Fruit fly (Drosophila melanogaster) whole organism, wandering third instar larva: ENCODE data around the gene CG11247.

Experiments used
- Abd-B ChIP-seq: fragments of >200 bp; optimal IDR thresholded peaks from 2 replicates; lab custom pipeline; 2017; ENCODE audit warnings: missing biosample characterization, missing genetic modification characterization
- CG32264 ChIP-seq: fragments of 200-800 bp; sonication (Bioruptor generic); optimal IDR thresholded peaks from 2 replicates; lab custom pipeline; 2016; ENCODE audit warnings: missing biosample characterization, missing genetic modification characterization
- CG9705 ChIP-seq: fragments of 200-800 bp; sonication (Bioruptor generic); optimal IDR thresholded peaks from 2 replicates; lab custom pipeline; 2018; ENCODE audit warnings: missing biosample characterization, mild to moderate bottlenecking, missing genetic modification characterization
- CrebA ChIP-seq: fragments of 200-800 bp; sonication (Bioruptor generic); optimal IDR thresholded peaks from 2 replicates; lab custom pipeline; 2016; ENCODE audit warnings: missing biosample characterization, mild to moderate bottlenecking, missing genetic modification characterization, borderline replicate concordance
- Dfd ChIP-seq: fragments of >200 bp; optimal IDR thresholded peaks from 2 replicates; lab custom pipeline; 2017; ENCODE audit warnings: missing biosample characterization, missing genetic modification characterization
- Dif ChIP-seq: fragments of 200-275, 200-300 bp; sonication (Bioruptor generic); optimal IDR thresholded peaks from 2 replicates; lab custom pipeline; 2018; ENCODE audit warnings: missing biosample characterization, missing genetic modification characterization; ENCODE audit not compliant: partially characterized antibody
- GATAd ChIP-seq: sonication (Bioruptor generic); optimal IDR thresholded peaks from 2 replicates; lab custom pipeline; 2016; ENCODE audit warnings: missing biosample characterization, missing genetic modification characterization
- HLH106 ChIP-seq: fragments of 200-800 bp; optimal IDR thresholded peaks from 3 replicates; lab custom pipeline; 2019; ENCODE audit warnings: missing biosample characterization, mild to moderate bottlenecking, missing genetic modification characterization, moderate library complexity
- Hnf4 ChIP-seq: fragments of 200-800 bp; sonication (Bioruptor generic); optimal IDR thresholded peaks from 2 replicates; lab custom pipeline; 2016; ENCODE audit warnings: missing biosample characterization, mild to moderate bottlenecking, missing genetic modification characterization
- Hr78 ChIP-seq: fragments of >200 bp; optimal IDR thresholded peaks from 2 replicates; lab custom pipeline; 2017; ENCODE audit warnings: missing biosample characterization, missing genetic modification characterization
- Hr83 ChIP-seq: fragments of 200-300 bp; sonication (Bioruptor generic); optimal IDR thresholded peaks from 2 replicates; lab custom pipeline; 2016; ENCODE audit warnings: missing biosample characterization, mild to moderate bottlenecking, missing genetic modification characterization, moderate library complexity; ENCODE audit not compliant: poor library complexity, severe bottlenecking
- Jra ChIP-seq: sonication (Bioruptor generic); optimal IDR thresholded peaks from 2 replicates; lab custom pipeline; 2016; ENCODE audit warnings: missing biosample characterization, missing genetic modification characterization
- Mio ChIP-seq: sonication (Bioruptor generic); optimal IDR thresholded peaks from 2 replicates; lab custom pipeline; 2016; ENCODE audit warnings: missing biosample characterization, missing genetic modification characterization
- Myc ChIP-seq: fragments of >200 bp; optimal IDR thresholded peaks from 2 replicates; lab custom pipeline; 2017
- N ChIP-seq: fragments of >200 bp; optimal IDR thresholded peaks from 2 replicates; lab custom pipeline; 2018; ENCODE audit warnings: missing biosample characterization, missing external identifiers, missing genetic modification characterization
- OdsH ChIP-seq: fragments of 200-800 bp; sonication (Bioruptor generic); optimal IDR thresholded peaks from 2 replicates; lab custom pipeline; 2016; ENCODE audit warnings: missing biosample characterization, mild to moderate bottlenecking, missing genetic modification characterization
- Rel ChIP-seq, 2 experiments: fragments of 200-800 bp; sonication (Bioruptor generic) in 1 of 2; optimal IDR thresholded peaks; 2 replicates in 1 of 2; 3 replicates in 1 of 2; lab custom pipeline; 2016 to 2019; ENCODE audit warnings: mild to moderate bottlenecking in 2 of 2, missing biosample characterization in 2 of 2, missing genetic modification characterization in 2 of 2, moderate library complexity in 1 of 2
- Sp1 ChIP-seq: fragments of 200-800 bp; sonication (Bioruptor generic); optimal IDR thresholded peaks from 3 replicates; lab custom pipeline; 2019; ENCODE audit warnings: missing biosample characterization, mild to moderate bottlenecking, missing genetic modification characterization, moderate library complexity
- br ChIP-seq: fragments of 200-800 bp; sonication (Bioruptor generic); optimal IDR thresholded peaks from 2 replicates; lab custom pipeline; 2016; ENCODE audit warnings: missing biosample characterization, missing genetic modification characterization
- brk ChIP-seq: fragments of 200-800 bp; sonication (Bioruptor generic); optimal IDR thresholded peaks from 2 replicates; lab custom pipeline; 2016; ENCODE audit warnings: missing biosample characterization, mild to moderate bottlenecking, missing genetic modification characterization
- dl ChIP-seq, 2 experiments: fragments of 175-275, 200-275 bp in 1 of 2; fragments of 200-275 bp in 1 of 2; sonication (Bioruptor generic); optimal IDR thresholded peaks; lab custom pipeline; 2018; ENCODE audit warnings: mild to moderate bottlenecking in 2 of 2, missing biosample characterization in 2 of 2, missing genetic modification characterization in 2 of 2, moderate library complexity in 2 of 2; ENCODE audit not compliant: partially characterized antibody in 2 of 2, insufficient read depth in 1 of 2
- dmrt93B ChIP-seq: fragments of 200-800 bp; sonication (Bioruptor generic); optimal IDR thresholded peaks from 2 replicates; lab custom pipeline; 2018; ENCODE audit warnings: missing biosample characterization, mild to moderate bottlenecking, missing genetic modification characterization
- dsf ChIP-seq: sonication (Bioruptor generic); optimal IDR thresholded peaks from 2 replicates; lab custom pipeline; 2016; ENCODE audit warnings: missing biosample characterization, missing genetic modification characterization, borderline replicate concordance
- ey ChIP-seq: fragments of 200-800 bp; sonication (Bioruptor generic); optimal IDR thresholded peaks from 2 replicates; lab custom pipeline; 2016; ENCODE audit warnings: missing biosample characterization, missing genetic modification characterization
- foxo ChIP-seq, 2 experiments: fragments of 200-800 bp; sonication (Bioruptor generic); optimal IDR thresholded peaks; 2 replicates in 1 of 2; 3 replicates in 1 of 2; lab custom pipeline; 2016 to 2017; ENCODE audit warnings: missing biosample characterization in 2 of 2, missing genetic modification characterization in 2 of 2
- fru ChIP-seq: fragments of 200-800 bp; sonication (Bioruptor generic); optimal IDR thresholded peaks from 3 replicates; lab custom pipeline; 2016; ENCODE audit warnings: missing biosample characterization, mild to moderate bottlenecking, missing genetic modification characterization
- h ChIP-seq: fragments of 200-800 bp; sonication (Bioruptor generic); optimal IDR thresholded peaks from 3 replicates; lab custom pipeline; 2016; ENCODE audit warnings: missing biosample characterization, mild to moderate bottlenecking, missing genetic modification characterization
- jim ChIP-seq: fragments of 175-275, 200-325 bp; sonication (Bioruptor generic); optimal IDR thresholded peaks from 2 replicates; lab custom pipeline; 2016; ENCODE audit warnings: missing biosample characterization, mild to moderate bottlenecking, missing genetic modification characterization
- lola ChIP-seq: fragments of >200 bp; optimal IDR thresholded peaks from 2 replicates; lab custom pipeline; 2017; ENCODE audit warnings: missing biosample characterization, missing genetic modification characterization
- pan ChIP-seq: fragments of >200 bp; optimal IDR thresholded peaks from 2 replicates; lab custom pipeline; 2017
- psq ChIP-seq: fragments of 200-800 bp; sonication (Bioruptor generic); optimal IDR thresholded peaks from 3 replicates; lab custom pipeline; 2017; ENCODE audit warnings: missing biosample characterization, mild to moderate bottlenecking, missing genetic modification characterization, moderate library complexity
- rgr ChIP-seq: fragments of 200-800 bp; sonication (Bioruptor generic); optimal IDR thresholded peaks from 3 replicates; lab custom pipeline; 2016; ENCODE audit warnings: missing biosample characterization, mild to moderate bottlenecking, missing genetic modification characterization
- sage ChIP-seq: fragments of 200-800 bp; sonication (Bioruptor generic); optimal IDR thresholded peaks from 2 replicates; lab custom pipeline; 2016; ENCODE audit warnings: missing biosample characterization, mild to moderate bottlenecking, missing genetic modification characterization
- sv ChIP-seq: fragments of 200-800 bp; sonication (Bioruptor generic); optimal IDR thresholded peaks from 3 replicates; lab custom pipeline; 2016; ENCODE audit warnings: missing biosample characterization, missing genetic modification characterization
- tai ChIP-seq: sonication (Bioruptor generic); optimal IDR thresholded peaks from 2 replicates; lab custom pipeline; 2016; ENCODE audit warnings: missing biosample characterization, missing genetic modification characterization
- usp ChIP-seq: fragments of >200 bp; optimal IDR thresholded peaks from 2 replicates; lab custom pipeline; 2017; ENCODE audit warnings: missing biosample characterization, missing genetic modification characterization
- woc ChIP-seq: sonication (Bioruptor generic); optimal IDR thresholded peaks from 2 replicates; lab custom pipeline; 2016; ENCODE audit warnings: missing biosample characterization, mild to moderate bottlenecking, missing genetic modification characterization

The CG11247 gene

dm6 chr3L:21728616-21729047, at the start of gene CG11247, which contains the start of gene Polr2H:
CG11247 (minus strand) TSS chr3L:21728806.
Polr2H (plus strand) TSS chr3L:21728932.
- TF ChIP-seq foxo (GFP tag; optimal IDR thresholded peaks at IDR 0.05; lab: Kevin White, UChicago) (peak in 1 of 2 experiments; percentile 92), N (no peak), sv (GFP tag; lab: Kevin White, UChicago) (peak; percentile 87), dsf (GFP tag; lab: Kevin White, UChicago) (peak; percentile 60), jim (GFP tag; lab: Kevin White, UChicago) (peak; percentile 27), brk (GFP tag; lab: Kevin White, UChicago) (peak; percentile 77), CrebA (GFP tag; lab: Kevin White, UChicago) (no peak), ey (GFP tag; lab: Kevin White, UChicago) (peak; percentile 91), Jra (GFP tag; lab: Kevin White, UChicago) (peak; percentile 90), usp (GFP tag; lab: Kevin White, UChicago) (no peak), fru (GFP tag; lab: Kevin White, UChicago) (peak; percentile 86), dmrt93B (GFP tag; lab: Kevin White, UChicago) (peak; percentile 85), Hr83 (GFP tag; lab: Kevin White, UChicago) (peak; percentile 88), h (GFP tag; lab: Kevin White, UChicago) (peak; percentile 90), Sp1 (GFP tag; lab: Kevin White, UChicago) (peak; percentile 74), sage (peak; percentile 38), Hr78 (GFP tag; lab: Kevin White, UChicago) (no peak), CG32264 (GFP tag; lab: Kevin White, UChicago) (peak; percentile 64), Rel (GFP tag; optimal IDR thresholded peaks at IDR 0.05; lab: Kevin White, UChicago) (no peak), Rel (tag; optimal IDR thresholded peaks at IDR 0.05; lab: Kevin White, UChicago) (peak; percentile 86), pan (lab: Kevin White, UChicago) (no peak), br (GFP tag; lab: Kevin White, UChicago) (peak; percentile 86), lola (GFP tag; lab: Kevin White, UChicago) (no peak), Abd-B (GFP tag; lab: Kevin White, UChicago) (no peak), CG9705 (GFP tag; lab: Kevin White, UChicago) (peak; percentile 75), woc (GFP tag; lab: Kevin White, UChicago) (peak; percentile 93), dl (GFP tag; optimal IDR thresholded peaks at IDR 0.05; lab: Kevin White, UChicago; ENCODE audit: insufficient read depth in 1 of 2, partially characterized antibody in 2 of 2) (no peak), Dfd (GFP tag; lab: Kevin White, UChicago) (no peak), HLH106 (peak; percentile 90), rgr (peak; percentile 90), Hnf4 (GFP tag; lab: Kevin White, UChicago) (peak; percentile 93), OdsH (GFP tag; lab: Kevin White, UChicago) (peak; percentile 81), psq (GFP tag; lab: Kevin White, UChicago) (peak; percentile 80), tai (GFP tag; lab: Kevin White, UChicago) (no peak), GATAd (peak; percentile 69), Myc (lab: Kevin White, UChicago) (peak; percentile 56), Mio (GFP tag; lab: Kevin White, UChicago) (peak; percentile 3)

- no peak for TF ChIP-seq Rel (GFP tag; optimal IDR thresholded peaks at IDR 0.05; lab: Kevin White, UChicago)
- no peak for TF ChIP-seq Rel (tag; optimal IDR thresholded peaks at IDR 0.05; lab: Kevin White, UChicago)
- no peak for TF ChIP-seq Hr83 (GFP tag; lab: Kevin White, UChicago)
- TF ChIP-seq Dif (GFP tag; lab: Kevin White, UChicago) = no peak
- no peak for TF ChIP-seq jim (GFP tag; lab: Kevin White, UChicago)
- TF ChIP-seq GATAd = no peak
- no peak for TF ChIP-seq h (GFP tag; lab: Kevin White, UChicago)
- TF ChIP-seq tai (GFP tag; lab: Kevin White, UChicago) = no peak
- TF ChIP-seq Sp1 (GFP tag; lab: Kevin White, UChicago) = no peak
- no peak for TF ChIP-seq dsf (GFP tag; lab: Kevin White, UChicago)
Observed at dm6 chr3L:21773855-21774254, 45.2 kb upstream of the CG11247 start.
